Worm (Caenorhabditis elegans) whole organism, L3 larva: Measurements from ENCODE around the gene R10E4.11.

ENCODE experiments used
- ceh-82 ChIP-seq: fragments of 150-350 bp; optimal IDR thresholded peaks from 2 replicates; lab custom pipeline; 2014; ENCODE audit warnings: missing biosample characterization, missing genetic modification characterization
- nhr-12 ChIP-seq: fragments of 150-350 bp; optimal IDR thresholded peaks from 2 replicates; lab custom pipeline; 2014; ENCODE audit warnings: missing biosample characterization, missing genetic modification characterization
- nhr-67 ChIP-seq: fragments of 150-350 bp; optimal IDR thresholded peaks from 2 replicates; lab custom pipeline; 2014; ENCODE audit warnings: missing biosample characterization, missing genetic modification characterization

DNA sequence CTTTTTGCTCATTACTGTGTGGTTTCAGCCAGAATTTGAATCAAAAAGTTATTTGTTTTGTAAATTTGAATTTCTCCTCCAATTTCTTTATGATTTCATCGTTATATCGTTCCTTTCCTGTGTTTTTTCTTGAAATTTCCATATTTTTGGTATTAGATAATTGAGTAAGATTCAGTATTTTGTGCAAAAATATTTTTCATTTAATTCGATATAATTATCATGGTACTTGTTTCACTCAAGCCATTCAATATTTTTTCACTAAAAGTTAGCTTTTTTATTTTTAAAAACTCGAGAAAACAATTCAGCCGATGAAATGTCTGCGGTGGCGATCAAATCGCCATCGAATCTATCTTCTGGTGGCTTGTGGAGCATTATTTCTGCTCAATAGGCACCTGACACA is 44.2 kb upstream of the R10E4.11 start, which contains the start of gene hse-5:
- TF ChIP-seq nhr-12 (no peak), nhr-67 (tag; lab: Kevin White, UChicago) (no peak), ceh-82 (tag; lab: Kevin White, UChicago) (no peak)
